Fruit fly (Drosophila melanogaster): Measurements from ENCODE around the gene Naa20B.
A peak's percentile ranks its signal among the peaks of the same experiment; 100 is the strongest.

Gene Naa20B

dm6 chr2L:13290276-13291065, 33.2 kb downstream of the Naa20B start (continued):
- TF ChIP-seq Ada2b (GFP tag; IDR thresholded peaks at IDR 0.05) (no peak), lbe (GFP tag; optimal IDR thresholded peaks at IDR 0.05) (peak; percentile 29), bigmax (GFP tag; optimal IDR thresholded peaks at IDR 0.05) (peak; percentile 39)

dm6 chr2L:13291066-13291434, 33.8 kb downstream of the Naa20B start:
- TF ChIP-seq Optix (GFP tag; IDR thresholded peaks at IDR 0.05) (0 out of 3 replicates have a peak, but pooled peaks have one; percentile 7), gem (tag; optimal IDR thresholded peaks at IDR 0.05) (no peak), zfh1 (GFP tag; IDR thresholded peaks at IDR 0.05) (no peak), Abd-B (GFP tag; optimal IDR thresholded peaks at IDR 0.05) (no peak), nom (GFP tag; optimal IDR thresholded peaks at IDR 0.05) (no peak), CG7839 (tag; optimal IDR thresholded peaks at IDR 0.05) (no peak), pita (GFP tag; optimal IDR thresholded peaks at IDR 0.05) (no peak), C15 (GFP tag; IDR thresholded peaks at IDR 0.05) (no peak), CG10267 (tag; optimal IDR thresholded peaks at IDR 0.05) (no peak), CG2116 (GFP tag; optimal IDR thresholded peaks at IDR 0.05) (no peak), dmrt11E (tag; optimal IDR thresholded peaks at IDR 0.05) (no peak), CG8290 (GFP tag; optimal IDR thresholded peaks at IDR 0.05) (no peak), CG8290 (tag; optimal IDR thresholded peaks at IDR 0.05) (no peak), Dek (tag; optimal IDR thresholded peaks at IDR 0.05) (no peak), danr (GFP tag; IDR thresholded peaks at IDR 0.05) (no peak), Drgx (GFP tag; IDR thresholded peaks at IDR 0.05) (peak; percentile 60; the same call in 1 of the 2 replicates), Mad (GFP tag; optimal IDR thresholded peaks at IDR 0.05) (no peak), MTF-1 (GFP tag; optimal IDR thresholded peaks at IDR 0.05; ENCODE audit: borderline replicate concordance) (no peak), ems (GFP tag; optimal IDR thresholded peaks at IDR 0.05) (no peak), ewg (GFP tag; optimal IDR thresholded peaks at IDR 0.05) (no peak), ranshi (GFP tag; IDR thresholded peaks at IDR 0.05) (no peak), Pdp1 (GFP tag; optimal IDR thresholded peaks at IDR 0.05) (no peak), CG11696 (GFP tag; IDR thresholded peaks at IDR 0.05) (no peak), HLH54F (GFP tag; optimal IDR thresholded peaks at IDR 0.05) (no peak), wek (GFP tag; optimal IDR thresholded peaks at IDR 0.05) (no peak), ttk (GFP tag; IDR thresholded peaks at IDR 0.05) (no peak), CG15696 (tag; optimal IDR thresholded peaks at IDR 0.05) (no peak), CG6813 (GFP tag; optimal IDR thresholded peaks at IDR 0.05) (no peak), prd (optimal IDR thresholded peaks at IDR 0.05) (no peak), prd (GFP tag; IDR thresholded peaks at IDR 0.05) (0 out of 3 replicates have a peak, but pooled peaks have one; percentile 33), ato (GFP tag; IDR thresholded peaks at IDR 0.05; ENCODE audit: partially characterized antibody) (no peak), tup (GFP tag; optimal IDR thresholded peaks at IDR 0.05) (no peak), chm (GFP tag; IDR thresholded peaks at IDR 0.05) (no peak), Rfx (GFP tag; IDR thresholded peaks at IDR 0.05) (no peak), CG13424 (tag; optimal IDR thresholded peaks at IDR 0.05) (no peak), insv (GFP tag; optimal IDR thresholded peaks at IDR 0.05) (no peak), Ets65A (GFP tag) (peak; percentile 58), CG11560 (tag; IDR thresholded peaks at IDR 0.05) (no peak), CG11093 (GFP tag; IDR thresholded peaks at IDR 0.05) (no peak), Blimp-1 (GFP tag; optimal IDR thresholded peaks at IDR 0.05) (no peak), dm (GFP tag; optimal IDR thresholded peaks at IDR 0.05) (no peak), CG17385 (GFP tag; optimal IDR thresholded peaks at IDR 0.05) (no peak), tll (GFP tag; optimal IDR thresholded peaks at IDR 0.05) (no peak), Gsc (GFP tag; IDR thresholded peaks at IDR 0.05) (no peak), Mes4 (GFP tag; optimal IDR thresholded peaks at IDR 0.05) (no peak)

Data from whole organism, embryonic.